Worm (Caenorhabditis elegans) whole organism, young adult: Measurements from ENCODE around the gene pho-14.
A peak's percentile ranks its signal among the peaks of the same experiment; 100 is the strongest.

Source experiments
- F39B2.1 ChIP-seq: fragments of 200-800 bp; sonication (Bioruptor generic); IDR thresholded peaks from 2 replicates; pipeline ENCODE4 v1.3.6; 2022; ENCODE audit warnings: missing genetic modification reagents, missing genetic modification characterization, missing compliant biosample characterization
- F52B5.7 ChIP-seq: sonication (generic microtip); optimal IDR thresholded peaks from 2 replicates; lab custom pipeline; 2016; ENCODE audit warnings: mild to moderate bottlenecking, missing genetic modification characterization, missing compliant biosample characterization
- F55B11.4 ChIP-seq: sonication (generic microtip); optimal IDR thresholded peaks from 2 replicates; lab custom pipeline; 2016; ENCODE audit warnings: missing compliant biosample characterization, missing genetic modification characterization, borderline replicate concordance; ENCODE audit not compliant: insufficient read depth
- aptf-3 ChIP-seq: fragments of 200-800 bp; sonication (Bioruptor generic); IDR thresholded peaks from 2 replicates; pipeline ENCODE4 v1.3.6; 2022; ENCODE audit warnings: missing genetic modification characterization, missing compliant biosample characterization
- attf-5 ChIP-seq: fragments of 200-800 bp; sonication (Bioruptor generic); optimal IDR thresholded peaks from 2 replicates; lab custom pipeline; 2018; ENCODE audit warnings: mild to moderate bottlenecking, missing genetic modification characterization, missing compliant biosample characterization
- attf-6 ChIP-seq: fragments of 200-800 bp; sonication (Bioruptor generic); IDR thresholded peaks from 2 replicates; pipeline ENCODE4 v1.3.6; 2022; ENCODE audit warnings: missing genetic modification reagents, missing genetic modification characterization, missing compliant biosample characterization
- bed-2 ChIP-seq: fragments of 200-800 bp; sonication (Bioruptor generic); IDR thresholded peaks from 2 replicates; pipeline ENCODE4 v1.3.6; 2022; ENCODE audit warnings: missing genetic modification reagents, missing genetic modification characterization, missing compliant biosample characterization
- ceh-40 ChIP-seq: fragments of 200-800 bp; sonication (Bioruptor generic); IDR thresholded peaks from 2 replicates; pipeline ENCODE4 v1.3.6; 2022; ENCODE audit warnings: missing genetic modification characterization, missing compliant biosample characterization
- hmg-1.2 ChIP-seq: fragments of 200-800 bp; sonication (Bioruptor generic); IDR thresholded peaks from 2 replicates; pipeline ENCODE4 v1.3.6; 2022; ENCODE audit warnings: missing genetic modification reagents, missing genetic modification characterization, missing compliant biosample characterization
- hsf-1 ChIP-seq: fragments of 200-800 bp; sonication (Bioruptor generic); IDR thresholded peaks from 2 replicates; pipeline ENCODE4 v1.3.6; 2022; ENCODE audit warnings: missing genetic modification reagents, missing genetic modification characterization, missing compliant biosample characterization
- lin-54 ChIP-seq: fragments of 200-800 bp; sonication (Bioruptor generic); optimal IDR thresholded peaks from 2 replicates; lab custom pipeline; 2018; ENCODE audit warnings: mild to moderate bottlenecking, missing genetic modification characterization, missing compliant biosample characterization
- madf-6 ChIP-seq: fragments of 200-800 bp; sonication (Bioruptor generic); IDR thresholded peaks from 2 replicates; pipeline ENCODE4 v1.3.6; 2022; ENCODE audit warnings: missing genetic modification reagents, missing genetic modification characterization, missing compliant biosample characterization
- mcd-1 ChIP-seq: fragments of 200-800 bp; sonication (Bioruptor generic); IDR thresholded peaks from 2 replicates; pipeline ENCODE4 v1.3.6; 2022; ENCODE audit warnings: missing genetic modification reagents, missing genetic modification characterization, missing compliant biosample characterization
- mel-28 ChIP-seq: sonication (generic microtip); optimal IDR thresholded peaks from 2 replicates; lab custom pipeline; 2016; ENCODE audit warnings: borderline replicate concordance, mild to moderate bottlenecking, missing genetic modification characterization, missing compliant biosample characterization
- nfya-1 ChIP-seq: sonication (generic microtip); optimal IDR thresholded peaks from 2 replicates; lab custom pipeline; 2017; ENCODE audit warnings: antibody characterized with exemption, missing compliant biosample characterization, missing genetic modification characterization, borderline replicate concordance; ENCODE audit not compliant: insufficient read depth
- nfya-2 ChIP-seq: fragments of 200-800 bp; sonication (Bioruptor generic); IDR thresholded peaks from 2 replicates; pipeline ENCODE4 v1.3.6; 2022; ENCODE audit warnings: missing genetic modification reagents, missing genetic modification characterization, missing compliant biosample characterization
- nfyb-1 ChIP-seq: fragments of 200-800 bp; sonication (Bioruptor generic); IDR thresholded peaks from 2 replicates; pipeline ENCODE4 v1.3.6; 2022; ENCODE audit warnings: missing genetic modification reagents, missing genetic modification characterization, missing compliant biosample characterization
- nhr-120 ChIP-seq: fragments of 200-800 bp; sonication (Bioruptor generic); IDR thresholded peaks from 2 replicates; pipeline ENCODE4 v1.3.6; 2022; ENCODE audit warnings: missing genetic modification characterization, missing compliant biosample characterization
- nhr-179 ChIP-seq: sonication (generic microtip); optimal IDR thresholded peaks from 2 replicates; lab custom pipeline; 2016; ENCODE audit warnings: mild to moderate bottlenecking, missing genetic modification characterization, missing compliant biosample characterization
- pha-4 ChIP-seq: fragments of 150-350 bp; sonication (generic microtip); optimal IDR thresholded peaks from 2 replicates; lab custom pipeline; 2014; ENCODE audit warnings: missing biosample characterization, missing genetic modification reagents, missing genetic modification characterization
- rpc-1 ChIP-seq, 2 experiments: fragments of 150-350 bp in 1 of 2; sonication (generic microtip) in 1 of 2; optimal IDR thresholded peaks; 2 replicates each; lab custom pipeline; 2014 to 2018; ENCODE audit warnings: missing biosample characterization in 1 of 2, missing genetic modification characterization in 1 of 2, missing genetic modification reagents in 1 of 2, missing genotype in 1 of 2
- snpc-1.1 ChIP-seq: sonication (generic microtip); optimal IDR thresholded peaks from 2 replicates; lab custom pipeline; 2017; ENCODE audit warnings: missing genetic modification characterization, mild to moderate bottlenecking, missing compliant biosample characterization, antibody characterized with exemption, moderate library complexity, missing genotype, missing genetic modification reagents; ENCODE audit not compliant: insufficient read depth
- snpc-4 ChIP-seq, 5 experiments: fragments of 150-350 bp in 1 of 5; sonication (generic microtip) in 4 of 5; optimal IDR thresholded peaks; 2 replicates each; lab custom pipeline; 2014 to 2018; ENCODE audit warnings: missing genetic modification characterization in 5 of 5, missing biosample characterization in 3 of 5, antibody characterized with exemption in 2 of 5, mild to moderate bottlenecking in 2 of 5, missing compliant biosample characterization in 2 of 5, missing genotype in 2 of 5, moderate library complexity in 2 of 5, missing genetic modification reagents in 1 of 5
- somi-1 ChIP-seq: fragments of 200-800 bp; sonication (Bioruptor generic); optimal IDR thresholded peaks from 2 replicates; lab custom pipeline; 2018; ENCODE audit warnings: mild to moderate bottlenecking, missing genetic modification characterization, missing compliant biosample characterization
- zfh-2 ChIP-seq: fragments of 200-800 bp; sonication (Bioruptor generic); conservative IDR thresholded peaks from 2 replicates; pipeline ENCODE4 v1.3.6; 2022; ENCODE audit warnings: missing genetic modification reagents, missing genetic modification characterization, missing compliant biosample characterization
- ztf-26 ChIP-seq: sonication (generic microtip); optimal IDR thresholded peaks from 2 replicates; lab custom pipeline; 2017; ENCODE audit warnings: missing genetic modification characterization, missing compliant biosample characterization

Gene pho-14

ce11 chrII:1126472-1126871, 25.9 kb upstream of the pho-14 start:
- TF ChIP-seq nfya-2 (GFP tag; lab: Robert Waterston, UW) (no peak), mcd-1 (GFP tag; lab: Robert Waterston, UW) (peak; percentile 64)

DNA sequence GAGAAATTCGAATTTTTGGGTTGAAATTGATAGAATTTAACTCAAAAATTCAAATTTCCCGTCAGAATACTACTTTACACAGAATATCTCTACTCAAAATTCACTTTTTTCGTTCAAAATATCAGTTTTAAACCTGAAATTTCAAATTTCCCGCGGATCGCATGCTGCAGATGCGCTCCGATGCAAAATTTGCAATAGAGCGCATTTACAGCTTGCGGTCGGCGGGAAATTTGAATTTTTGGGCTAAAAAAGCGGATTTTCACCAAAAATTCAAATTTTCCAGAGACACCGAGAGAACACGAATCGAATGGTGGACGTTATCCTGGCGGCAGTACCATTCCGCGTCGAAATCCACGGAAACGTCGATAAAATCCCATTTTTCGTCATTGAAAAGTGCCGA, 24.1 kb upstream of the pho-14 start:
- TF ChIP-seq mcd-1 (GFP tag; lab: Robert Waterston, UW) (peak; percentile 70), lin-54 (GFP tag; lab: Kevin White, UChicago) (peak; percentile 26), nhr-179 (tag; lab: Kevin White, UChicago) (no peak), mel-28 (tag; lab: Kevin White, UChicago) (no peak)

DNA sequence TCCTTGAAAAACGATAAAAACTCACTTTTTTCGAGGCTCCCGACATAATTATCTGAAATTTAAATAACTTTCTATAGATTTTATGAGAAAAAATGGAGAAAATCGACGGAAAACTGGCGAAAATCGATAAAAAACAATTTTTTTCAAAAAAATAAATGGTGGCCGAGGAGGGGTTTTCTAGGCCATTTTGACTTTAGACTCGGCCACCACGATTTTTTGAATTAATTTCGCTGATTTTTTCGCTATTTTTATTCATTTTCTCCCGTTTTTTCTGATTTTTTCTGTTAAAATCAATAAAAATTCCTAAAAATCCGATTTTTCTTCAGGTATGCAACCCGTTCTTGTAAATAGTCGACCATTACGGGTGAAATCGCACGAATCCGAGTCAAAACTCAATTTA, 22.6 kb upstream of the pho-14 start, which contains the start of the genes sut-1 and eri-3:
TSS of gene sut-1 (minus strand) at position 58 of the 400 bp plus-strand sequence.
TSS of gene eri-3 (plus strand) at position 327 of the 400 bp plus-strand sequence.
- TF ChIP-seq nfyb-1 (GFP tag; lab: Robert Waterston, UW) (no peak), ztf-26 (no peak), attf-6 (GFP tag; lab: Robert Waterston, UW) (no peak), somi-1 (GFP tag; lab: Kevin White, UChicago) (no peak), ceh-40 (GFP tag; lab: Robert Waterston, UW) (no peak), pha-4 (no peak), attf-5 (GFP tag; lab: Kevin White, UChicago) (no peak), nhr-120 (GFP tag; lab: Robert Waterston, UW) (no peak), F55B11.4 (tag; lab: Kevin White, UChicago) (no peak), mcd-1 (GFP tag; lab: Robert Waterston, UW) (no peak), hsf-1 (GFP tag; lab: Robert Waterston, UW) (no peak), aptf-3 (GFP tag; lab: Robert Waterston, UW) (no peak), bed-2 (GFP tag; lab: Robert Waterston, UW) (no peak), zfh-2 (no peak), madf-6 (no peak)
- TF ChIP-seq, all 124 proteins: peak for 0

DNA sequence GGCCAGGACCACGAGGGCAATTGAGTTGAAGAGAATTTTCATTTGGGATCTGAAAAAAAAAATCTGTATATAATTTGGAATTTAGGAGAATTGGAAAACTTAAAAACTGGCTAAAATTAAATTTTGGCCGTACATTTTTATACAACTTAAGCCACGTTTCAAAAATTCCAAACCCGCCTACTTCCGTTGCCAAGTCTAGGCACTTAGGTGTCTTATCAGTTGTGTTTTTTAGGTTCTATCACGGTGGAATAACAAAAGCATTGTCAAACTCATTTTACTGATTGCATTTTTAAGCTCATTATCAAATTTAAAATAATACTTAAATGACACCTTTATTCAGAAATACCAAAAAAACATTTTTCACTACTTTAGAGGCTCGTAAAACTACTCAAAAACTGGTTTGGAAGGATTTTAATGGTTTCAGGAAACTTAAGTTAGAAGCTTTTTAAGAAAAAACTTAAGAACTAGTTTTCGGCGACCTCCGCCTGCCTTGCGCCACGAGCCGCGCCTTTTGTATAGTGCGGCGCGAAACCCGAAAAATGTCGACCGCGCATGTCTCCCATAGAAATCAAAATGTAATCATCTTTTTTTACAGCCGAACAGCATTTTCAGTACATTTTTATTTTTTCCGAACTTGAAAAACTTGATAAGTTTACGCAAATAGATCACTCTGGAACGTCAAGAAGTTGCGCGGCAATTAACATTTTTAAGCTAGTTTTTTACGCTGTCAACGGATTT, 17.5 kb upstream of the pho-14 start, which contains the start of gene lips-13:
TSS of gene lips-13 (minus strand) at position 51 of the 738 bp plus-strand sequence.
- TF ChIP-seq snpc-4 (GFP tag; optimal IDR thresholded peaks at IDR 0.05; lab: Kevin White, UChicago) (peak; percentile 41), snpc-4 (tag; optimal IDR thresholded peaks at IDR 0.05; lab: Kevin White, UChicago) (peak in 3 of 4 experiments; percentile 45 to 86 (median 86)), snpc-1.1 (tag; lab: Kevin White, UChicago) (peak; percentile 46), nfya-1 (tag; lab: Kevin White, UChicago) (no peak), hmg-1.2 (GFP tag; lab: Robert Waterston, UW) (peak; percentile 46)

DNA sequence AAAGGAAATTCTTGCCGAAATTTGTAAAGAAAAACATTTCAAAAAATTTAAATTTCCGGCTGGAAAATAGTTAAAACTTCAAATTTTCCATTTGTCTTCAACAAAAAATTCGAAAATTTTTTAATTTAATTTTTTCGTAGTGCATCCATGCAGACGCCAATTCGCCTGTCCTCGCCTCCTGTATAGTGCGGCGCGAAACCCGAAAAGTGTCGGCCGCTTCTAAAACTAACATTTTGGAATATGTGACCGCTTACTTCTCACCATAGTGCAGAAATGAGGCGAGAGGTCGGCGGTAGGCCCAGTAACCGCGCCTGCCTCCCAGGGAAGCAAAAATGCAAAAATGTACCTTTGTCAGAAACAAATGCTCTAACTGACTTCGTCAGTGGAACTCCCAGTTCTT, 15.9 kb upstream of the pho-14 start:
- TF ChIP-seq snpc-1.1 (tag; lab: Kevin White, UChicago) (peak; percentile 76), rpc-1 (optimal IDR thresholded peaks at IDR 0.05; lab: Kevin White, UChicago) (no peak), rpc-1 (tag; optimal IDR thresholded peaks at IDR 0.05; lab: Kevin White, UChicago) (no peak), F39B2.1 (GFP tag; lab: Robert Waterston, UW) (0 out of 2 replicates have a peak, but pooled peaks have one; percentile 27), nhr-179 (tag; lab: Kevin White, UChicago) (no peak), snpc-4 (GFP tag; optimal IDR thresholded peaks at IDR 0.05; lab: Kevin White, UChicago) (peak; percentile 52), snpc-4 (tag; optimal IDR thresholded peaks at IDR 0.05; lab: Kevin White, UChicago) (peak in 3 of 4 experiments; percentile 22 to 90 (median 87)), F52B5.7 (tag; lab: Kevin White, UChicago) (no peak)
